Worm (Caenorhabditis elegans): ENCODE data around the gene phf-31.

The phf-31 gene

DNA sequence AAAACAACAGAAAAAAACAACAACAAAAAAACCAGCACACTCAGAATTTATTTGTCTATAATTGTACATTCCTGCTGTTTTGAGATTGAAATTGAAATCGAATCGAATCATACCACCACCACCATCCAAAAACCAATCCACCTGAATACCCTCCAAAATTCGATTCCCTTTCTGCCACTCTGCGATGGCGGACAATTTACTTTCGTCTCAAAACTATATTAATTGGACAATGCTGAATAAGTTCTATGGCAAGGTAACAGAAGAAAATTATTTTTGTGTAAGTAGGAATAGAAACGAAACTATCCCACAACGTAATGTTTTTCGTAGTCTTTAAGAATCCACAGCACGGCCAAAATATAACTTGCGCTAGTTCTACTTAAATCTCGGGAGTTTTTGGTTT, 22.3 kb upstream of the phf-31 start:
- TF ChIP-seq tbx-7 (tag; optimal IDR thresholded peaks at IDR 0.05) (no peak), che-1 (tag; optimal IDR thresholded peaks at IDR 0.05) (no peak), ttx-3 (tag; optimal IDR thresholded peaks at IDR 0.05) (no peak), madf-2 (tag; optimal IDR thresholded peaks at IDR 0.05) (no peak), odd-2 (tag; optimal IDR thresholded peaks at IDR 0.05) (no peak), ztf-16 (tag; optimal IDR thresholded peaks at IDR 0.05) (no peak), gmeb-2 (tag; optimal IDR thresholded peaks at IDR 0.05) (no peak), nhr-232 (tag; optimal IDR thresholded peaks at IDR 0.05) (no peak), unc-42 (tag; optimal IDR thresholded peaks at IDR 0.05) (no peak), elt-4 (tag; optimal IDR thresholded peaks at IDR 0.05) (no peak), ceh-22 (tag; optimal IDR thresholded peaks at IDR 0.05) (no peak), pha-2 (tag; optimal IDR thresholded peaks at IDR 0.05) (no peak), ceh-30 (tag; optimal IDR thresholded peaks at IDR 0.05) (no peak), tbx-2 (tag; optimal IDR thresholded peaks at IDR 0.05) (no peak), ceh-45 (GFP tag; IDR thresholded peaks at IDR 0.05) (no peak), ceh-48 (tag; optimal IDR thresholded peaks at IDR 0.05) (no peak), ceh-34 (tag; optimal IDR thresholded peaks at IDR 0.05) (no peak), hlh-6 (tag; optimal IDR thresholded peaks at IDR 0.05) (no peak)

DNA sequence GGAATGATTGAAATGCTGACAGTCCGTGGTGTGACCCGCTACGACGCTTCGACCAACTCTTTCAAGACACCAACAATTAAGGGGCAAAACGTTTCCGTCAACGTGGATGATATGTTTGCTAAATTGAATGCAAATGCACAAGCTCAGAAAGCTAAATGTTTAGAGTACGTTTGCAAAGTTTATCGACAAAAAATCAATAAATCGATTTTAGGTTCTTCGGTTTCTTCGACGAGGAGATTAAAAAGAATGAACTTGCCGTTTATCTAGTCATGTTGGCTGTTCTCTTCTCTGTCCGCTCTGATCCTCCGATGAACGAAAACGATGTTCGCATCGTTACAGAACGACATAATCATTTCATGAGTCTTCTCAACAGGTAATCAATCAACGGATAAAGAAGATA, 17.0 kb upstream of the phf-31 start:
- no peak for TF ChIP-seq pqm-1 (tag; optimal IDR thresholded peaks at IDR 0.05)
- TF ChIP-seq elt-4 (tag; optimal IDR thresholded peaks at IDR 0.05): no peak
- TF ChIP-seq hlh-8 (tag; optimal IDR thresholded peaks at IDR 0.05): no peak
- TF ChIP-seq T23F11.4 (GFP tag; optimal IDR thresholded peaks at IDR 0.05): no peak
- TF ChIP-seq ceh-19 (GFP tag; optimal IDR thresholded peaks at IDR 0.05): no peak
- no peak for TF ChIP-seq ceh-30 (tag; optimal IDR thresholded peaks at IDR 0.05)
- TF ChIP-seq pat-9 (tag; optimal IDR thresholded peaks at IDR 0.05): no peak
- no peak for TF ChIP-seq tbx-2 (tag; optimal IDR thresholded peaks at IDR 0.05)
- no peak for TF ChIP-seq pha-2 (tag; optimal IDR thresholded peaks at IDR 0.05)
- no peak for TF ChIP-seq ceh-34 (tag; optimal IDR thresholded peaks at IDR 0.05)
- no peak for TF ChIP-seq nhr-11 (tag; optimal IDR thresholded peaks at IDR 0.05)
- no peak for TF ChIP-seq ztf-16 (tag; optimal IDR thresholded peaks at IDR 0.05)
- no peak for TF ChIP-seq ets-4 (tag; optimal IDR thresholded peaks at IDR 0.05)
- no peak for TF ChIP-seq fkh-10 (GFP tag; optimal IDR thresholded peaks at IDR 0.05)
- TF ChIP-seq unc-55 (GFP tag; optimal IDR thresholded peaks at IDR 0.05): no peak

DNA sequence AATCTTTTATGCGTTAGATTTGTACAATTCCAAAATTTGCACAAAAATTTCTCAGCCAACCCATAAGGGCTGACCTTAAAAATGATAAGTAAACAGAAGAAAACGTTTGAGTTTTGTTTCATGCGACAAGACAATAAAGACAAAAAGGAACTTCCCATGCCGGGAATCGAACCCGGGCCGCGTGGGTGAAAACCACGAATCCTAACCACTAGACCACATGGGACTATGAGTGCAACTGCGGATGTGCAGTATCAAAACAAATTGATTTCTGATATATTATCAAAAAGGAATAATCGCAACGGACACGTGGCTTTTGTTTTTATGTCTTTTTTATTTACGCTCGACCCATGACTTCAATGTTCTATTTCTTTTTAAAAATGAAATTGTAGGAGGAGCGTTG, 14.9 kb upstream of the phf-31 start:
- no peak for TF ChIP-seq F13H6.1 (tag; optimal IDR thresholded peaks at IDR 0.05)

DNA sequence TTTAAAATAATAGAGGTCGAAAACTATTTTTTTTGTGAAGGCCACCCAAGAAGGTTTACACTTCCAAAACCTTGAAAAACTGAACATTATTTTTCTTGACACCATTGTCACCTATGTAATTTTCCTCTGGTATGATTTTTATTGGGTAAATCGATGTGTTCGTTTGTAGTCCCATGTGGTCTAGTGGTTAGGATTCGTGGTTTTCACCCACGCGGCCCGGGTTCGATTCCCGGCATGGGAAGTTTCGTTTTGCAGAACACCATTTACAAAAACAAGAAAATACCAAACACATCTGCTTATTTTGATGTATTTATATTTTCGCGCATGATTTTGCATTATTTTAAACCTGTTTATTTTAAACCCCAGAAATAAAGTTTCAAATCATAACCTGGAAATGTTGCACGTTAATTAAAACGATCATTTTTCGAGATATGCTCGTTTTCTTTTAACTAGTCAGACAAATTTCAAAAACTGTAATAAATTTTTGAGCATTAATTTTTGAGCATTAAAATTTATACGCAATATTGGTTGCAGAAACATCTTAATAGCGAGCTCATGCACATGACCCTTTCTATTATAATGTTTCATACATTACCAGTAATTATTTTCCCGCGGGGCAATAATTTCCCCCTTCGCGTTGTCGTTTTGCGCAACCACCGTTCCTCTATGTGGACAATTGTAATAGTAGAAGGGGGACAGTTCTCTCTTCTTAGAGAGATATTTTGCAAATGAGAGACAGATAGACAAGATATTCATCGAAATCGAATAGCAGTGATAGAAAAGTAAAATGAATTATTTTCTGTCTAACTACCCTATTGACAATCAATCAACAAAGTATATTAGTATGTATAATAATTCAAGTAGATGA, 14.1 kb upstream of the phf-31 start:
- TF ChIP-seq sdc-2 (tag; optimal IDR thresholded peaks at IDR 0.05) (peak; percentile 97), odd-2 (tag; optimal IDR thresholded peaks at IDR 0.05) (no peak)

DNA sequence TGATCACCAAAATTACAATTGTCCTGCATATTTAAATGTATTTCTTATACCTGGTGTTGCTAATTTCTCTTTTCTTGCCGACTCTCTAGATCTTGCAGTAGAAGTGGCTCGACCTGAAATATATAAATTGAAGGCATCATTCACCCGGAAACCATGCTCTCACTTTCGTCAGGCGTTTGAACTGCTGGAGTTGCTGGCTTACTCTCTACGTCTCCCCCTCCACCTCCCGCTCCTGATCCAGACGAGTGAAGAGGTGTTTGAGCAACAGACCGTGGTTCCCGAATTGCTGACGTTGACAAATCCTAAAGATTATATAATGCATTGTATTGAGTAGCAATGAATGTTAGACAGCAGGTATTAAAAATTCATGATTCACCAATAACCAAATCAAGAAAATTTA, 11.6 kb upstream of the phf-31 start:
- TF ChIP-seq ceh-34 (tag; optimal IDR thresholded peaks at IDR 0.05): no peak
- no peak for TF ChIP-seq ceh-48 (tag; optimal IDR thresholded peaks at IDR 0.05)
- no peak for TF ChIP-seq hlh-30 (tag; optimal IDR thresholded peaks at IDR 0.05; ENCODE audit: insufficient read depth)
- TF ChIP-seq K09A11.1 (tag; optimal IDR thresholded peaks at IDR 0.05; ENCODE audit: insufficient read depth): no peak
- no peak for TF ChIP-seq odd-2 (tag; optimal IDR thresholded peaks at IDR 0.05)
- TF ChIP-seq pat-9 (tag; optimal IDR thresholded peaks at IDR 0.05): no peak
- no peak for TF ChIP-seq che-1 (tag; optimal IDR thresholded peaks at IDR 0.05)
- no peak for TF ChIP-seq eyg-1 (tag; optimal IDR thresholded peaks at IDR 0.05)
- TF ChIP-seq dve-1 (tag; optimal IDR thresholded peaks at IDR 0.05): no peak
- TF ChIP-seq ama-1 (optimal IDR thresholded peaks at IDR 0.05): no peak
